Worm (Caenorhabditis elegans): Measurements from ENCODE around the gene T24E12.13.

Gene T24E12.13

DNA sequence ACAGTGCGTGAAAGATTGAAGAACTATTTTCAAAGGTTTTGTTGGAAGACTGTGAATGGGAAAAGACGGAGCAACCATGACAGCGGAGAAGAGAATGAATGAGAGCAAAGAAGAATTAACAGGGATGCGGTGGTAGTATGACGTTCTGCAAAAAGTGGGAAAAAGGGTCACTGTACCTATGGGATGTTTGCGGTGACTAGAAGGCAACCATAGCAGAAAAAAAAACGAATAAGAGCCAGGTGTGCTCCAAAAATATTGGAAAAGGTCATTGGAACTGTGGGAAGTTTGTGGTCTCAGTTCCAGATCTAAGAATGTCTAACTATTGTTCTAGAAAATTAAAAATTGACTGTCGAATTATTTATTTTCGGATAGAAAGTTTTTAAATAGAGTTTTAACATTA, 38.5 kb upstream of the T24E12.13 start, which contains the start of gene fbxb-90:
Gene fbxb-90 (minus strand): TSS at position 101 of the 400 bp plus-strand sequence.
- TF ChIP-seq nhr-67 (tag; optimal IDR thresholded peaks at IDR 0.05) (no peak), egl-5 (tag; optimal IDR thresholded peaks at IDR 0.05) (no peak), aly-2 (tag; optimal IDR thresholded peaks at IDR 0.05) (no peak), lsy-12 (tag; optimal IDR thresholded peaks at IDR 0.05) (no peak), nhr-28 (tag; optimal IDR thresholded peaks at IDR 0.05) (no peak), nhr-77 (tag; optimal IDR thresholded peaks at IDR 0.05) (no peak), fos-1 (tag; optimal IDR thresholded peaks at IDR 0.05) (no peak), ceh-9 (tag; optimal IDR thresholded peaks at IDR 0.05) (no peak), ceh-16 (tag; optimal IDR thresholded peaks at IDR 0.05) (no peak), unc-62 (GFP tag; optimal IDR thresholded peaks at IDR 0.05) (no peak), fkh-2 (tag; optimal IDR thresholded peaks at IDR 0.05) (no peak), pha-4 (tag; optimal IDR thresholded peaks at IDR 0.05) (no peak), unc-39 (tag; optimal IDR thresholded peaks at IDR 0.05) (no peak), elt-3 (tag; optimal IDR thresholded peaks at IDR 0.05) (no peak), mdl-1 (tag; optimal IDR thresholded peaks at IDR 0.05) (no peak), egl-27 (tag; optimal IDR thresholded peaks at IDR 0.05) (no peak)

DNA sequence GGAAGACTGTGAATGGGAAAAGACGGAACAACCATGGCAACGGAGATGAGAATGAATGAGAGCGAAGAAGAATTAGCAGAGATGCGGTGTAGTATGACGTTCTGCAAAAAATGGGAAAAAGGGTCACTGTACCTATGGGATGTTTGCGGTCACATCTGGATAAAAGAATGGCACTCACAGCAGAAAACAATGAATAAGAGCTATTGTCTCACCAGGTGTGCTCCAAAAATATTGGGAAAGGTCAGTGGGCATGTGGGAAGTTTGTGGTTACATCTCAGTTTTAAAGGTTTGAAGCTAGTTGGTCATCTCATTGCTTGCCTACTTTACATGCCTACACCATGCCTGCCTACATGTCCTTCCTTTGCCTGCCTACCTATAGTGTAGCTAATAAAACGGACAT, 36.6 kb upstream of the T24E12.13 start, which contains the start of gene fbxb-91:
Gene fbxb-91 (minus strand): TSS at position 101 of the 400 bp plus-strand sequence.
- TF ChIP-seq fkh-10 (GFP tag; optimal IDR thresholded peaks at IDR 0.05): no peak
- no peak for TF ChIP-seq fkh-2 (tag; optimal IDR thresholded peaks at IDR 0.05)
- TF ChIP-seq mml-1 (tag; optimal IDR thresholded peaks at IDR 0.05): no peak
- no peak for TF ChIP-seq egl-5 (tag; optimal IDR thresholded peaks at IDR 0.05)
- TF ChIP-seq lin-39 (tag; optimal IDR thresholded peaks at IDR 0.05): no peak
- TF ChIP-seq nhr-28 (tag; optimal IDR thresholded peaks at IDR 0.05): no peak
- TF ChIP-seq egl-27 (tag; optimal IDR thresholded peaks at IDR 0.05): no peak
- TF ChIP-seq nhr-11 (tag; optimal IDR thresholded peaks at IDR 0.05): no peak
- TF ChIP-seq nhr-77 (tag; optimal IDR thresholded peaks at IDR 0.05): no peak
- TF ChIP-seq ceh-82 (tag; optimal IDR thresholded peaks at IDR 0.05): no peak
- no peak for TF ChIP-seq snpc-4 (tag; optimal IDR thresholded peaks at IDR 0.05)
- no peak for TF ChIP-seq skn-1 (tag; optimal IDR thresholded peaks at IDR 0.05)
- no peak for TF ChIP-seq nhr-237 (tag; optimal IDR thresholded peaks at IDR 0.05)
- no peak for TF ChIP-seq tbx-2 (tag; optimal IDR thresholded peaks at IDR 0.05)
- no peak for TF ChIP-seq hmg-11 (tag; optimal IDR thresholded peaks at IDR 0.05)
- TF ChIP-seq ceh-16 (tag; optimal IDR thresholded peaks at IDR 0.05): no peak

DNA sequence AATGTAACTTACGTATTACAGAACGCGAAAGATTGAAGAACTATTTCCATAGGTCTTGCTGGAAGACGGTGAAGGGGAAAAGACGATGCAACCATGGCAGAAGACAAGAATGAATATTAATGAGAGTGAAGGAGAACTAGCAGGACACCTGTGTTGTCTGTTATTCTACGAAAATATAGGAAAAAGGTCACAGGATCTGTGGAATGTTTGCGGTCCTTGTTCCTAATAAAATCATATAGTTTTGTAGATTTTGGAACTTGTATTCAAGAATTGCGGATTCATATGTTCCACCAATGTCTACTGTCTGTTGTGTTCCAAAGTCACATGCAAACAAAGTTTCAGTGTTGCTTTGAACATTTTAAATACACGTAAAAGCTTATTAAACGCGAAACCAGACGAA, 35.1 kb upstream of the T24E12.13 start, which contains the start of gene sdz-11:
Gene sdz-11 (minus strand): TSS at position 101 of the 400 bp plus-strand sequence.
- no peak for TF ChIP-seq skn-1 (tag; optimal IDR thresholded peaks at IDR 0.05)
- no peak for TF ChIP-seq elt-1 (tag; optimal IDR thresholded peaks at IDR 0.05)
- no peak for TF ChIP-seq lsy-12 (tag; optimal IDR thresholded peaks at IDR 0.05)
- no peak for TF ChIP-seq ceh-82 (tag; optimal IDR thresholded peaks at IDR 0.05)
- no peak for TF ChIP-seq snpc-4 (tag; optimal IDR thresholded peaks at IDR 0.05)
- no peak for TF ChIP-seq unc-62 (GFP tag; optimal IDR thresholded peaks at IDR 0.05)
- TF ChIP-seq ztf-11 (tag; optimal IDR thresholded peaks at IDR 0.05): no peak
- TF ChIP-seq pqm-1 (tag; optimal IDR thresholded peaks at IDR 0.05): no peak
- TF ChIP-seq sea-2 (GFP tag; optimal IDR thresholded peaks at IDR 0.05): no peak
- TF ChIP-seq mdl-1 (tag; optimal IDR thresholded peaks at IDR 0.05): no peak

DNA sequence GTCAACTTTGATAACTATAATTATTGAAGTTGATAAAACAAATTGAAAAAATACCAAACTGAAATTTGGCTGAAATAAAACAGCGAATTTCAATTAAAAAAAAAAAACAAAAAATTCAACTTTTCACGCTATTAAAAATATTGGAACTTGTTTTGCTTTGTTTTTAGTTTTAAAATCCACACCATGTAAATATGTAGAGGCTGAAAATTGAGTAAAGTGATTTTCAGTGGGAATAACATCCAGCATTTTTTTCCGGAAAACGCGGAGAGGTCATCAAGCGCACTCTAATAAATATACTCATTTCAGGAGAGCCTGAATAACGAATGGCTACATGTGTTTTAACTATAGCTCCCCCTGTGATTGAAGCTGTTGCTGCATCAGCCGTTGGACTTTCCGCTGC, 33.7 kb upstream of the T24E12.13 start, which contains the start of gene rcd-1:
Gene rcd-1 (plus strand): TSS at position 301 of the 400 bp plus-strand sequence.
- no peak for TF ChIP-seq ceh-9 (tag; optimal IDR thresholded peaks at IDR 0.05)
- TF ChIP-seq tbx-2 (tag; optimal IDR thresholded peaks at IDR 0.05): no peak
- TF ChIP-seq egl-27 (tag; optimal IDR thresholded peaks at IDR 0.05): no peak
- TF ChIP-seq mml-1 (tag; optimal IDR thresholded peaks at IDR 0.05): no peak
- TF ChIP-seq daf-12 (tag; optimal IDR thresholded peaks at IDR 0.05): no peak
- TF ChIP-seq lin-39 (tag; optimal IDR thresholded peaks at IDR 0.05): no peak
- no peak for TF ChIP-seq elt-2 (tag; optimal IDR thresholded peaks at IDR 0.05)
- no peak for TF ChIP-seq nfya-1 (tag; optimal IDR thresholded peaks at IDR 0.05; ENCODE audit: insufficient read depth)
- no peak for TF ChIP-seq skn-1 (tag; optimal IDR thresholded peaks at IDR 0.05)
- TF ChIP-seq hmg-11 (tag; optimal IDR thresholded peaks at IDR 0.05): no peak
- no peak for TF ChIP-seq nhr-77 (tag; optimal IDR thresholded peaks at IDR 0.05)
- no peak for TF ChIP-seq ztf-11 (tag; optimal IDR thresholded peaks at IDR 0.05)
- no peak for TF ChIP-seq ZK546.5 (tag; optimal IDR thresholded peaks at IDR 0.05)
- TF ChIP-seq unc-62 (GFP tag; optimal IDR thresholded peaks at IDR 0.05): no peak
- no peak for TF ChIP-seq elt-3 (tag; optimal IDR thresholded peaks at IDR 0.05)
- TF ChIP-seq lsy-12 (tag; optimal IDR thresholded peaks at IDR 0.05): no peak
- TF ChIP-seq ama-1 (optimal IDR thresholded peaks at IDR 0.05): no peak

Data from whole organism, L3 larva.